Fruit fly (Drosophila melanogaster): ENCODE measurements around the gene Alg10.
A peak's percentile ranks its signal among the peaks of the same experiment; 100 is the strongest.

Alg10 gene

DNA sequence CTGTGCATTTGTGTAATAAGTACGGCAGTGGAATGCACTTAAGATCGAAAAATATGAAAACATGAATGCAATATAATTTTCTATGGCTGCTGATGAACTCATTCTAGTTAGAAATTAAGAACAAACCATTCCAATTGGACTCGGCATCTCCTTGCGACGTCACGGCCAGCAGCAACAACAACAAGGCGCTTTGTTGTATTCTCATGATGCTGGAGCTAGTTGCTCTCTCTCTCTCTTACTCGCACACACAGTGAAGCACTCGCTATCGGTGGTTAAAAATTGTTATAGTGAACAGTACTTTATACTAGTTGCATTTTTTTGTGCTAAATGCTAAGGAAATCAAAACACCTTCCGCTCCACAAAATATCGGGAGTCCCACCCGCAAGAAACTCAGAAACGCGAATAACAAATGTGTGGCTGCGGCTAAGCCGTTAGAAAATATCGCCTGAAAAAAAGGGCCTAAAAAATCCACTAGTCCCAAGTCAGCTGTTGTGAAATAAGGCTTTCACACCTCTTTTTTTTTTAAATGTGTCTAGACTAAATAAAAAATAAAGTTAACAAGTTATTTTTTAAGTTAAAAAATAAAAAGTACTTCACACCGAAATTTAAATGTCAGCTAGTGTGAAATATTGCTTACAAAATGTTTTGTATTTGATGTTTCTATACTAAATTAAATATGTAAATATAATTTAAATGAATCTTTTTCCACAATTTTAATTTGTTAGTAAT is 41.0 kb downstream of the Alg10 start, which contains the start of gene Plod (continued):
- TF ChIP-seq CG11695 (GFP tag; IDR thresholded peaks at IDR 0.05) (no peak), CG15601 (tag; optimal IDR thresholded peaks at IDR 0.05) (peak; percentile 51), cato (GFP tag; optimal IDR thresholded peaks at IDR 0.05; ENCODE audit: borderline replicate concordance) (no peak), CG12299 (tag; optimal IDR thresholded peaks at IDR 0.05) (peak; percentile 57), sug (tag; optimal IDR thresholded peaks at IDR 0.05) (peak; percentile 30), Aef1 (GFP tag; IDR thresholded peaks at IDR 0.05) (0 out of 3 replicates have a peak, but pooled peaks have one; percentile 17), CG4282 (GFP tag; optimal IDR thresholded peaks at IDR 0.05) (no peak), tin (GFP tag; optimal IDR thresholded peaks at IDR 0.05) (peak; percentile 35), CG17186 (GFP tag; optimal IDR thresholded peaks at IDR 0.05) (no peak), CG11085 (GFP tag; IDR thresholded peaks at IDR 0.05) (peak; percentile 7; the same call in 1 of the 2 replicates), CG4820 (GFP tag; optimal IDR thresholded peaks at IDR 0.05) (no peak), Lim3 (GFP tag; IDR thresholded peaks at IDR 0.05) (no peak), CG17361 (GFP tag; IDR thresholded peaks at IDR 0.05) (peak; percentile 78; the same call in 2 of the 3 replicates), sr (GFP tag; IDR thresholded peaks at IDR 0.05) (0 out of 3 replicates have a peak, but pooled peaks have one; percentile 14), Rx (GFP tag; IDR thresholded peaks at IDR 0.05) (no peak), scrt (GFP tag; optimal IDR thresholded peaks at IDR 0.05) (peak; percentile 43), CG12769 (tag; optimal IDR thresholded peaks at IDR 0.05) (peak; percentile 39), CG11504 (tag; optimal IDR thresholded peaks at IDR 0.05) (peak; percentile 70), Nf-YC (tag; optimal IDR thresholded peaks at IDR 0.05) (peak; percentile 52), CG11456 (GFP tag; IDR thresholded peaks at IDR 0.05) (peak; percentile 38; the same call in 1 of the 3 replicates), CG8924 (tag; optimal IDR thresholded peaks at IDR 0.05) (peak; percentile 40), CG43689 (GFP tag; IDR thresholded peaks at IDR 0.05) (no peak), Sry-δ (GFP tag; optimal IDR thresholded peaks at IDR 0.05) (peak; percentile 14), CG6791 (GFP tag; IDR thresholded peaks at IDR 0.05; ENCODE audit: partially characterized antibody) (0 out of 3 replicates have a peak, but pooled peaks have one; percentile 45), oc (tag; optimal IDR thresholded peaks at IDR 0.05) (peak; percentile 62), CG12391 (tag; optimal IDR thresholded peaks at IDR 0.05) (peak; percentile 87), CG7372 (GFP tag; IDR thresholded peaks at IDR 0.05) (no peak), CG17385 (GFP tag; optimal IDR thresholded peaks at IDR 0.05) (peak; percentile 19), CG10543 (GFP tag; optimal IDR thresholded peaks at IDR 0.05) (peak; percentile 18), Ssrp (tag; optimal IDR thresholded peaks at IDR 0.05) (peak; percentile 39), CG1603 (tag; optimal IDR thresholded peaks at IDR 0.05) (peak; percentile 52), CG3065 (GFP tag; optimal IDR thresholded peaks at IDR 0.05) (no peak), sima (GFP tag; optimal IDR thresholded peaks at IDR 0.05) (no peak), MTF-1 (GFP tag; optimal IDR thresholded peaks at IDR 0.05; ENCODE audit: borderline replicate concordance) (peak; percentile 45), CG10267 (tag; optimal IDR thresholded peaks at IDR 0.05) (peak; percentile 71), Xbp1 (GFP tag; optimal IDR thresholded peaks at IDR 0.05) (peak; percentile 53), Usf (GFP tag; optimal IDR thresholded peaks at IDR 0.05) (no peak), CG1602 (GFP tag; optimal IDR thresholded peaks at IDR 0.05) (peak; percentile 43), salm (tag; optimal IDR thresholded peaks at IDR 0.05) (peak; percentile 5), phol (tag; optimal IDR thresholded peaks at IDR 0.05) (peak; percentile 62), CG6689 (GFP tag; IDR thresholded peaks at IDR 0.05) (peak; percentile 47), ken (GFP tag; IDR thresholded peaks at IDR 0.05) (no peak), CG14965 (GFP tag; optimal IDR thresholded peaks at IDR 0.05; ENCODE audit: borderline replicate concordance) (no peak), Deaf1 (tag; optimal IDR thresholded peaks at IDR 0.05) (peak; percentile 67), tap (tag; optimal IDR thresholded peaks at IDR 0.05) (no peak), CG9609 (GFP tag; optimal IDR thresholded peaks at IDR 0.05) (no peak), CG17829 (tag; optimal IDR thresholded peaks at IDR 0.05) (peak; percentile 67), CoRest (tag; optimal IDR thresholded peaks at IDR 0.05) (peak; percentile 69), nom (GFP tag; optimal IDR thresholded peaks at IDR 0.05) (peak; percentile 41)

All from whole organism, embryonic.